Fruit fly (Drosophila melanogaster): Measurements from ENCODE around the gene scf.

Gene scf

dm6 chr3L:1300076-1300635 is 1.7 kb downstream of the scf start (continued):
- TF ChIP-seq ci (GFP tag; IDR thresholded peaks at IDR 0.05), result peak; percentile 90
- peak; percentile 48 for TF ChIP-seq ttk (GFP tag; IDR thresholded peaks at IDR 0.05)
- peak; percentile 31 for TF ChIP-seq exex (tag; optimal IDR thresholded peaks at IDR 0.05)
- peak; percentile 68 for TF ChIP-seq CG3847 (GFP tag; IDR thresholded peaks at IDR 0.05)
- no peak for TF ChIP-seq CG11398 (GFP tag; optimal IDR thresholded peaks at IDR 0.05)
- TF ChIP-seq grn (GFP tag; optimal IDR thresholded peaks at IDR 0.05), result peak; percentile 80
- no peak for TF ChIP-seq tx (GFP tag; optimal IDR thresholded peaks at IDR 0.05)
- no peak for TF ChIP-seq CG6175 (GFP tag; IDR thresholded peaks at IDR 0.05)
- TF ChIP-seq Ets97D (GFP tag; optimal IDR thresholded peaks at IDR 0.05), result peak; percentile 19
- peak in 1 of 2 experiments; percentile 0 for TF ChIP-seq Trl (optimal IDR thresholded peaks at IDR 0.05)
- TF ChIP-seq Trl (GFP tag; optimal IDR thresholded peaks at IDR 0.05), result peak; percentile 29
- TF ChIP-seq sisA (GFP tag; IDR thresholded peaks at IDR 0.05), result peak; percentile 62
- TF ChIP-seq pb (GFP tag; optimal IDR thresholded peaks at IDR 0.05), result no peak
- TF ChIP-seq da (GFP tag; optimal IDR thresholded peaks at IDR 0.05), result no peak
- 0 out of 2 replicates have a peak, but pooled peaks have one; percentile 7 for TF ChIP-seq Adf1 (GFP tag; IDR thresholded peaks at IDR 0.05)
- peak in 1 of 3 experiments; percentile 88 for TF ChIP-seq lola (GFP tag; optimal IDR thresholded peaks at IDR 0.05)
- peak; percentile 88 for TF ChIP-seq CoRest (tag; optimal IDR thresholded peaks at IDR 0.05)
- TF ChIP-seq CG6813 (GFP tag; optimal IDR thresholded peaks at IDR 0.05), result peak; percentile 79
- peak; percentile 57 for TF ChIP-seq kah (GFP tag; optimal IDR thresholded peaks at IDR 0.05)
- no peak for TF ChIP-seq GATAe (GFP tag; conservative IDR thresholded peaks at IDR 0.05)
- TF ChIP-seq Abd-B (GFP tag; optimal IDR thresholded peaks at IDR 0.05), result peak; percentile 32
- TF ChIP-seq Antp (GFP tag; optimal IDR thresholded peaks at IDR 0.05), result no peak
- peak; percentile 69 for TF ChIP-seq CG4360 (GFP tag; IDR thresholded peaks at IDR 0.05)
- TF ChIP-seq NFAT (GFP tag; IDR thresholded peaks at IDR 0.05), result peak; percentile 35; the same call in 1 of the 2 replicates
- no peak for TF ChIP-seq Dll (GFP tag; IDR thresholded peaks at IDR 0.05; ENCODE audit: partially characterized antibody)
- no peak for TF ChIP-seq CG11085 (GFP tag; IDR thresholded peaks at IDR 0.05)
- no peak for TF ChIP-seq Sry-β (GFP tag; optimal IDR thresholded peaks at IDR 0.05)
- peak; percentile 82 for TF ChIP-seq CG30403 (GFP tag; optimal IDR thresholded peaks at IDR 0.05)
- TF ChIP-seq CG12659 (GFP tag; optimal IDR thresholded peaks at IDR 0.05), result peak; percentile 75
- TF ChIP-seq seq (GFP tag; IDR thresholded peaks at IDR 0.05), result peak; percentile 52; the same call in 1 of the 2 replicates
- peak; percentile 84 for TF ChIP-seq ATbp (GFP tag; optimal IDR thresholded peaks at IDR 0.05)
- TF ChIP-seq CG18764 (GFP tag; optimal IDR thresholded peaks at IDR 0.05), result peak; percentile 65
- no peak for TF ChIP-seq fu2 (GFP tag; optimal IDR thresholded peaks at IDR 0.05)
- TF ChIP-seq jing (GFP tag; optimal IDR thresholded peaks at IDR 0.05), result no peak
- peak; percentile 69; the same call in 1 of the 2 replicates for TF ChIP-seq sim (GFP tag; IDR thresholded peaks at IDR 0.05)
- TF ChIP-seq hbn (GFP tag; IDR thresholded peaks at IDR 0.05; ENCODE audit: partially characterized antibody), result no peak
- TF ChIP-seq CG12391 (tag; optimal IDR thresholded peaks at IDR 0.05), result peak; percentile 92
- peak; percentile 27 for TF ChIP-seq trh (GFP tag; optimal IDR thresholded peaks at IDR 0.05)
- peak; percentile 88 for TF ChIP-seq phol (tag; optimal IDR thresholded peaks at IDR 0.05)
- TF ChIP-seq so (GFP tag; IDR thresholded peaks at IDR 0.05), result no peak; the same call in none of the 3 replicates
- TF ChIP-seq CG4707 (GFP tag; optimal IDR thresholded peaks at IDR 0.05), result peak; percentile 50
- TF ChIP-seq B-H1 (GFP tag; IDR thresholded peaks at IDR 0.05), result peak; percentile 62; the same call in 1 of the 3 replicates
- TF ChIP-seq lilli (GFP tag; optimal IDR thresholded peaks at IDR 0.05), result peak; percentile 70
- peak; percentile 62 for TF ChIP-seq CG4424 (GFP tag; optimal IDR thresholded peaks at IDR 0.05)
- TF ChIP-seq CG11456 (GFP tag; IDR thresholded peaks at IDR 0.05), result 0 out of 3 replicates have a peak, but pooled peaks have one; percentile 8
- TF ChIP-seq mam (GFP tag; optimal IDR thresholded peaks at IDR 0.05), result peak; percentile 24
- peak; percentile 93 for TF ChIP-seq sd (tag; optimal IDR thresholded peaks at IDR 0.05)
- peak in 1 of 2 experiments; percentile 70 for TF ChIP-seq Hr78 (GFP tag; optimal IDR thresholded peaks at IDR 0.05)
- peak; percentile 61; the same call in 1 of the 2 replicates for TF ChIP-seq ro (GFP tag; IDR thresholded peaks at IDR 0.05)
- peak; percentile 80 for TF ChIP-seq Ptx1 (GFP tag; IDR thresholded peaks at IDR 0.05)
